Fruit fly (Drosophila melanogaster): ENCODE data around the gene CG10340.

Gene CG10340

dm6 chr3R:16630564-16630963 is 16.4 kb upstream of the CG10340 start (continued):
- TF ChIP-seq az2 (GFP tag; optimal IDR thresholded peaks at IDR 0.05) (no peak), kay (GFP tag; optimal IDR thresholded peaks at IDR 0.05) (peak; percentile 22), CG13296 (GFP tag; optimal IDR thresholded peaks at IDR 0.05) (no peak), CG10267 (tag; optimal IDR thresholded peaks at IDR 0.05) (peak; percentile 53), Trl (optimal IDR thresholded peaks at IDR 0.05) (no peak), Trl (GFP tag; optimal IDR thresholded peaks at IDR 0.05) (peak; percentile 5), CG10959 (GFP tag; IDR thresholded peaks at IDR 0.05) (0 out of 2 replicates have a peak, but pooled peaks have one; percentile 19), CG17829 (tag; optimal IDR thresholded peaks at IDR 0.05) (peak; percentile 68), zen (tag; optimal IDR thresholded peaks at IDR 0.05) (peak; percentile 80), lmd (GFP tag; IDR thresholded peaks at IDR 0.05) (peak; percentile 24), chif (GFP tag; optimal IDR thresholded peaks at IDR 0.05) (peak in 1 of 2 experiments; percentile 28), prd (optimal IDR thresholded peaks at IDR 0.05) (no peak), prd (GFP tag; IDR thresholded peaks at IDR 0.05) (peak; percentile 54; the same call in 2 of the 3 replicates), Ptx1 (GFP tag; IDR thresholded peaks at IDR 0.05) (no peak), CoRest (tag; optimal IDR thresholded peaks at IDR 0.05) (peak; percentile 23), slbo (GFP tag; IDR thresholded peaks at IDR 0.05) (no peak), CG1233 (GFP tag; optimal IDR thresholded peaks at IDR 0.05) (peak; percentile 23), gem (tag; optimal IDR thresholded peaks at IDR 0.05) (peak; percentile 63), CG7556 (GFP tag; optimal IDR thresholded peaks at IDR 0.05) (peak; percentile 47), pum (GFP tag; optimal IDR thresholded peaks at IDR 0.05) (peak; percentile 22), HLH54F (GFP tag; optimal IDR thresholded peaks at IDR 0.05) (peak; percentile 3), corto (GFP tag; optimal IDR thresholded peaks at IDR 0.05) (no peak), CG15696 (tag; optimal IDR thresholded peaks at IDR 0.05) (peak; percentile 82), amos (GFP tag; IDR thresholded peaks at IDR 0.05; ENCODE audit: partially characterized antibody) (no peak), ac (GFP tag; optimal IDR thresholded peaks at IDR 0.05) (peak; percentile 27), Hsf (GFP tag; optimal IDR thresholded peaks at IDR 0.05) (peak; percentile 21), zf30C (GFP tag; optimal IDR thresholded peaks at IDR 0.05) (peak; percentile 98), lola (GFP tag; optimal IDR thresholded peaks at IDR 0.05) (peak in 1 of 3 experiments; percentile 68), CG6175 (GFP tag; IDR thresholded peaks at IDR 0.05) (no peak), CG33557 (GFP tag; optimal IDR thresholded peaks at IDR 0.05) (peak; percentile 54), CG12391 (tag; optimal IDR thresholded peaks at IDR 0.05) (peak; percentile 39), trem (tag; optimal IDR thresholded peaks at IDR 0.05) (peak; percentile 17), row (GFP tag; IDR thresholded peaks at IDR 0.05) (peak; percentile 53)

dm6 chr3R:16626899-16627432 is 12.8 kb upstream of the CG10340 start:
- TF ChIP-seq Adf1 (GFP tag; IDR thresholded peaks at IDR 0.05) (0 out of 2 replicates have a peak, but pooled peaks have one; percentile 19), sqz (GFP tag; optimal IDR thresholded peaks at IDR 0.05) (peak; percentile 8), nerfin-2 (GFP tag; IDR thresholded peaks at IDR 0.05; ENCODE audit: partially characterized antibody) (no peak), CG12769 (tag; optimal IDR thresholded peaks at IDR 0.05) (no peak), CG2202 (tag; optimal IDR thresholded peaks at IDR 0.05) (no peak), CG6272 (GFP tag; IDR thresholded peaks at IDR 0.05) (no peak), Asciz (GFP tag; optimal IDR thresholded peaks at IDR 0.05) (no peak), onecut (GFP tag; IDR thresholded peaks at IDR 0.05) (peak; percentile 82), NC2α (GFP tag; optimal IDR thresholded peaks at IDR 0.05) (no peak), sr (GFP tag; IDR thresholded peaks at IDR 0.05) (no peak), CG15514 (GFP tag; optimal IDR thresholded peaks at IDR 0.05) (no peak), CG18476 (GFP tag; optimal IDR thresholded peaks at IDR 0.05) (no peak), Dek (tag; optimal IDR thresholded peaks at IDR 0.05) (no peak), MBD-R2 (GFP tag; IDR thresholded peaks at IDR 0.05) (peak; percentile 20; the same call in 1 of the 2 replicates), ftz-f1 (GFP tag; optimal IDR thresholded peaks at IDR 0.05) (peak; percentile 85), nau (GFP tag; optimal IDR thresholded peaks at IDR 0.05) (no peak), bowl (GFP tag; IDR thresholded peaks at IDR 0.05) (no peak), zfh1 (GFP tag; IDR thresholded peaks at IDR 0.05) (no peak), CG17385 (GFP tag; optimal IDR thresholded peaks at IDR 0.05) (no peak)

Data from whole organism, embryonic.